Worm (Caenorhabditis elegans): ENCODE data around the gene pat-2.

DNA sequence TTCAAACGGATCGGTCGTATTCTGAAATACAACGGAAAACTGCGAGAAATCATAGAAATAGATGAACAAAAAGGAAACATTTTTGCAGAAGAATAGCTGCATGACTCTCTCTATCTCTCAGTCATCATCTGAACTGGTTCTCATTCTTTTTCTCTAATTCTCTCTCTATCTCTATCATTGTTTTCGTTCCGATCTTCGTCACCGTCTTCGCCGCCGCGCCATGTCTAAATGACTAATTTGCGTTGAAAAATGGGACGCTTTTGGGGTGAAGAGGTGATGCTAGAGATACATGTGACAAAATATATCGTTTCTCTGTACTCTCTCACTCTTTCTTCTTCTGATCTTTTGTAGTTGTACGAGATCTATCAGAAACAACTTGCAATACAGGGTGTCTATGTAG, 38.2 kb upstream of the pat-2 start:
- TF ChIP-seq ZK546.5 (tag; optimal IDR thresholded peaks at IDR 0.05) (no peak), tbx-2 (tag; optimal IDR thresholded peaks at IDR 0.05) (peak; percentile 21), snpc-4 (tag; optimal IDR thresholded peaks at IDR 0.05) (no peak), skn-1 (tag; optimal IDR thresholded peaks at IDR 0.05) (peak; percentile 23)

Measured in whole organism, L3 larva.